Worm (Caenorhabditis elegans): ENCODE results near the gene maph-1.3.
"Not testable (repeated sequence)": the region's sequence is repeated elsewhere in the genome, so short reads cannot be mapped to it uniquely, and the experiment has no call there.

The maph-1.3 gene

DNA sequence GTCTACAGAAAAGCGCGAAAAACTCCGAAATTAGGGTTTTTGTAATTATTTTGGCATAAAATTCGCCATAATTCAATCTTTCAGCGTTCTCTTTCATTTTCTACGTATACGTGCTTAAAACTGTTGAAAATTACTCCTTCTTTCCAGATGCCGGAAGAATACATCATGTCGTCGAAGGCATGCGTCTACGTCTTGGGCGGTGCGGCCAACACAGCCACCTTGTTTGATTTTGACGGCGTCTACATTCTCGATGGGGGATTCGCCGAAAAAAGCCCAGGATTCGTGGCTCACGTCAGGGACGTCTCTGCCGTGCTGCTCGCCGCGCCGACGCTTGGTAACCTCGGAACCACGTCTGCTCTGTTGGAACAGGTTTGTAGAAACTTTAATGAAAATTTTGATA, at the start of gene maph-1.3:
Gene maph-1.3, plus strand, starts transcription at position 148 of the 400 bp plus-strand sequence.
- not testable (repeated sequence) for TF ChIP-seq him-1, dao-5, W03F9.2 (tag; optimal IDR thresholded peaks at IDR 0.05)

DNA sequence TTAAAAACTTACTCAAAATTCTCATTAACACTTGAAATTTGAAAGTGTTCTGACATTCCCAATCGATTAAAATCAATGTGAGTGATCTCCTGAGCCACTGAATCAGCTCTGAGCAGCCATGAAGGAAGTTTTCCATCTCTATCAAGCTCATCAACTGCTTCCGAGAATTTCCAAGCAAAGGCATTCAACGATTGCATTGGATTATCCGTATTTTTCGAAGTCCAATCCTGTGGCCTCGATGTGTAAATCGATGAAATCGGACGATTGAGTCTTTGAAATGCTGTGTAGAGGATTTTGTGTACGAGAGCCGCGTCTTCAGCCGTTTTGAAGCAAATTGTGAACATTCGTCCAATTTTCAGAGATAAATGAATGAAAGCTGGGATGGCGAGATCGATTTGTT, 48.8 kb upstream of the maph-1.3 start:
- no peak for TF ChIP-seq W03F9.2 (tag; optimal IDR thresholded peaks at IDR 0.05)
- no peak for TF ChIP-seq dao-5 (tag; optimal IDR thresholded peaks at IDR 0.05)
- TF ChIP-seq him-1 (tag; optimal IDR thresholded peaks at IDR 0.05), result no peak

DNA sequence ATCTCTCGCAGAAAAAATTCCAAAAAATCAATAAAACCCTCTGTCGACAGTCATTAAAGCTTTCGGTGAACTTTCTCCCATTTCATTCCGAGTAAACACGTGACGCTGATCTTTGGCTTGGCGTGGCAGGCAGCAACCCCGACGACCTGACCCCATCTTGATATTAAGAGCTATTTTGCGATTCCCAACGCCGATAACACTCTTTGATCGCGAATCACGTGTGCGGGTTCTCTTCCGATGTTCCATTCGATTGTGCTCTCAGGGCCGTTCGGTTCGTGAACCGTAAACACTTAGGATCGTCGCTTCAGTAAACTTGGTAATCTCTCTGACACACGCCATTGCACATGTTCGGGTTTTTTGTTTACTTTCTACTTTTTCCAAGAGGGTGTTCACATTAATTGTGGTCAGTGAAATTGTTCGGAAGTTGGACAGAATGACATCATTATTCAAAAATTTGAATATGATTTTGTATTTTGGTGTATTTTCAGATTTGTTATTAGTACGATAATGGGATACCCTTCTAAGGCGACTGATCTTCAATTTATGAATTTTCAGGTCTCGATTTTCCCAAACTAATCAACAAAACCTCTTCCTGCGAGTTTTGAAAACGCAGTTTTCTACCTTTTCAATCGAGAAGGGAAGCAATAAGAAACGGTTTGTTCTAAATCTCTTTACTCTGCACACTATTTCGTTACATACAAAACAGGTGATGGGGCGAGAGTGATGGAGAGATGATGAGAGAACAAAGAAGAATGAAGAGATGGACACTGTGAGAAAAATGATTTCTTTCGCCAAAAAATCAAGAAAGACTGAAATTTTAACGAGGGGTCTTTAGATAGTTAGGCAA, 47.3 kb upstream of the maph-1.3 start:
- no peak for TF ChIP-seq W03F9.2 (tag; optimal IDR thresholded peaks at IDR 0.05)
- TF ChIP-seq dao-5 (tag; optimal IDR thresholded peaks at IDR 0.05), result no peak
- no peak for TF ChIP-seq him-1 (tag; optimal IDR thresholded peaks at IDR 0.05)

DNA sequence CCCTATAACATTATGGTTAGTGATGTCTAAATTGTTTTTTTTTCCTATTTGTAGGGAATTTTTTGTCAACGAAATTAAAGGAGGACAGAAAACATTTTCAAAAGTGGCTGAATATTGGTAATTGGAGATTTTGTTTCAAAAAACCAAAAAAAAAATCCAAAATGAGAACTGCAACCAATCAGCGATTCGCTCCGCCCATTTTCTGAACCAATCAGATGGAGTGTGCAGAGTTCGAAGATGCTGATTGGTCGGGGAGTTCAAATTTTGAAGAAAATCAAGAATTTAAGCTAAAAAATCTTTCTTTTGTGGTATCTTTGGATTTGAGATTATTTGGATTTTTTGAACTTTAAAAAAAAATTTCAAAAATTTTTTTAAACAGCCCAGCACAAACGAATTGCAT, 46.3 kb upstream of the maph-1.3 start:
- no peak for TF ChIP-seq dao-5 (tag; optimal IDR thresholded peaks at IDR 0.05)
- TF ChIP-seq W03F9.2 (tag; optimal IDR thresholded peaks at IDR 0.05), result no peak
- no peak for TF ChIP-seq him-1 (tag; optimal IDR thresholded peaks at IDR 0.05)

DNA sequence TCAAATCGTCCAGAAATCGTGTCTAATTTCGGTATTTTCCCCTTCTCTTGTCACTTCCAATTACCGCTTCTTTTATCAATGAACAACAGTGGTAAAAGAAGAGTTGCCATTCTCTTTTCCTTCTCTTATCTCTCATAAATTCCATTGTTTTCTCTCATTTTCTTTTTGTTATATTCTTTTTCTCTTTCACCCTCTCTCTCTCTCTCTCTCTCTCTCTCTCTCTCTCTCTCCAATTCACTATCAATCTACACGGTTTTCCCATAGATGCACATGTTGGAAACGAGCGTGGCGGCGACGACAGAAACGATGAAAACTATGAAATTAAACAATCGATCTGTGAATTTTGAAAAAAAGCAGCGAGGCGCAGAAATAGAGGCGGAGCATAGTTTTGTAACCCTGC, 45.5 kb upstream of the maph-1.3 start:
- TF ChIP-seq him-1 (tag; optimal IDR thresholded peaks at IDR 0.05) (no peak), dao-5 (tag; optimal IDR thresholded peaks at IDR 0.05) (no peak), W03F9.2 (tag; optimal IDR thresholded peaks at IDR 0.05) (no peak)

DNA sequence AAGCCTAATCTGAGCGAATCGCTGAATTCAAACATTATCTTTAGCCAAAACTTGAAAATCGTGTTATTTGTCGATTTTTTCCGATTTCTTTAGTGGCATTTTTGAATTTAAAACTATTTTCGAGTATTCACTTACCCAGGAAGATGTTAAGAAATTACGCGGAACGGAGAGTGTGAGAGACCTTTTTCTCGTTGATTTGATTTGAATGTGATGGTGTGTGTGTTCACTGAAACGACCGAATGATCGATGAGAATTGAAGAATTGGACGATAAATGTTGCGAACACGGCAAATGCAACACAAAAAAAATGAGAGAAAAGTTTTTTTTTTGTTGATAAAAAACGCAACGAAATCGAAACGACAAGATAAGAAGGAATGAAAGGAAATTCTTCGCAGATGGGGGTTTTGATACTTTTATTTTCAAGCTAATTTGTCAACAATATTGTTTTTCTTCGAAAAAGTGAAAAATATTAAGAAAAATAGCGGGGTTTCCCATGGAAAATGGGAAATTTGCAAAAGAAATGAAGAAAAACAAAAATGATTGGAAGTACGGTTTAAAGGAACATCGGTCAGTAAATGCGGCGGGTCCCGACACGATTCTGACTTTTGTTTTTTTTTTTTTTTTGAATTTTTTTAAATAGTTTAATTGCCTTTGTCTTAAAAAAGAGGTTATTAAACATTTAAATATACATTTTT, 44.3 kb upstream of the maph-1.3 start, which contains the start of gene mtm-3:
Gene mtm-3, minus strand, starts transcription at position 228 of the 694 bp plus-strand sequence.
- TF ChIP-seq W03F9.2 (tag; optimal IDR thresholded peaks at IDR 0.05) (no peak), him-1 (tag; optimal IDR thresholded peaks at IDR 0.05) (no peak), dao-5 (tag; optimal IDR thresholded peaks at IDR 0.05) (no peak)

DNA sequence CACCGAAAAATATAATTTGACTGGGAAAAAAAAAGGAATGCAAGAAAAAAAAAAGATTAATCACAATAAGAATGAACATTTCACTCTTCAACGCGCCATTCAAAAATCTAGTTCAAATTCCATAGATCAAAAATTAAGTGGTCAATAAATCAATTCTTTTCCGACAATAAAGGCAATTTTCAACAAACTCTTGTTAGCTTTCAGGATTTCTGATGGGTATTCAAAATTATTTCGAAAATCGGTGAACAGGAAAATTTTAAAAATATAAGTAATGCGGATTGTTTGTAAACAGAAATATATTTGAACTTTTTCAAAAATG, 43.8 kb upstream of the maph-1.3 start:
- TF ChIP-seq W03F9.2 (tag; optimal IDR thresholded peaks at IDR 0.05) (no peak), him-1 (tag; optimal IDR thresholded peaks at IDR 0.05) (no peak)

DNA sequence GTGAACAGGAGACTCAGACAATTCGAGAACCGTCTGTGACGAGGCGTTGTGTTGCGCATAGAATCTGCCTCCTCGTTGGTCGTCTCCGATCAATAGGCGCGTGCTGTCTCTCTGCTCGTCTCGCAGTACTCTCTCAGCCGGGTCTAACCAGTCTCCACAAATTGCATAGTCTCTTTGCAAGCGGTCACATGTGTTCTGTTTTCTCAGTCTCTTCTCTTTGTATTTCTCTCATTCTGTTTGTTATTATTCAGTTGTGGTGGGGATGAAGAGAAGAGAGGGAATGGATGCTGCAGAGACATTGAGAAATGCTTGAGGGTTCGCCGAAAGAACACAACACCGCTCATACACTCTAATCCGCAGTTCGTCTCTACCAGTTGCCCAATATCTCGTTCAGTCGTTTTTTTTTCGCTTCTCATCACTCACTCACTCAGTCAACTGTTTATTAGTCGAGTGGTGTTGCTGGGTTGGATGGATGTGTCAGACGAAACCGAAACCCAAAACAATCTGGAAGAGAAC, 43.3 kb upstream of the maph-1.3 start:
- TF ChIP-seq him-1 (tag; optimal IDR thresholded peaks at IDR 0.05) (peak; percentile 94), W03F9.2 (tag; optimal IDR thresholded peaks at IDR 0.05) (peak; percentile 80), dao-5 (tag; optimal IDR thresholded peaks at IDR 0.05) (no peak)

DNA sequence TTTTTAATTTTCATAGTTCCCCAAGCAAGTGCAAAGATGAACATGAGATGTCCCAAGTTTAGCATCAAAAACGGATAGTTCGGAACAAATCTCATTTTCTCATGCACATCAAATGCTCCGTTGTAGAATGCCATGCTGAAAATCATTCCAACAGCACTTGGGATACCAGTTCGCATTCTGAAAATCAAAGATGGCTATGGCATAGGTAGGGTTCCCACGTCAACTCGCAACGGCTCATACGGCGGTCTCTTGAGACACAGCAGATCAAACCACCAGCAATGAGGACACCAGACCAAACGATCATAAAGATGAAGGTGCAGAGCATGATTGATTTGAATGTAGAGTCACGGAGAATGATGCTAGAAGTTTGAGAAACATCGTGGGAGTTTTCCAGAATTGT, 41.6 kb upstream of the maph-1.3 start:
- TF ChIP-seq dao-5 (tag; optimal IDR thresholded peaks at IDR 0.05) (no peak), him-1 (tag; optimal IDR thresholded peaks at IDR 0.05) (no peak), W03F9.2 (tag; optimal IDR thresholded peaks at IDR 0.05) (no peak)

DNA sequence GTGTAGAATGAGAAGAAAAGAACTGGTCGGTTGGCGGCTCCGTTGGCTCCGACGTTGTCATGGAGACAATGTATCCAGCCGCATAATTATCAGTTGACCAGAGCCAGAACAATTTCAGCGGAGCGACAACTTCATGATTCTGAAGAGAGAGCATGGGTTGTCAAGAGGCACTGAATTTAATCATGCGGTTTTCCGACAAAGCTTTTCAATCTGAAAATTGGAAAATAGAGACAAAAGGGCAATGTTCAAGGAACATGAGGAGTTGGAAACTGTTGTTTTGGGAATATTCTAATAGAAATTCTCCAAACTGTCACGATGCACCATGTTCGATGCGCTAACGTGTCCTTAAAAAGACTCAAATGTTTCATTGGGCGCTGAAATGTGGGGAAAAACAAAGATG, 40.3 kb upstream of the maph-1.3 start, which contains the start of gene xbx-5:
Gene xbx-5, minus strand, starts transcription at position 56 of the 400 bp plus-strand sequence.
- TF ChIP-seq him-1 (tag; optimal IDR thresholded peaks at IDR 0.05) (no peak), dao-5 (tag; optimal IDR thresholded peaks at IDR 0.05) (no peak), W03F9.2 (tag; optimal IDR thresholded peaks at IDR 0.05) (no peak)

DNA sequence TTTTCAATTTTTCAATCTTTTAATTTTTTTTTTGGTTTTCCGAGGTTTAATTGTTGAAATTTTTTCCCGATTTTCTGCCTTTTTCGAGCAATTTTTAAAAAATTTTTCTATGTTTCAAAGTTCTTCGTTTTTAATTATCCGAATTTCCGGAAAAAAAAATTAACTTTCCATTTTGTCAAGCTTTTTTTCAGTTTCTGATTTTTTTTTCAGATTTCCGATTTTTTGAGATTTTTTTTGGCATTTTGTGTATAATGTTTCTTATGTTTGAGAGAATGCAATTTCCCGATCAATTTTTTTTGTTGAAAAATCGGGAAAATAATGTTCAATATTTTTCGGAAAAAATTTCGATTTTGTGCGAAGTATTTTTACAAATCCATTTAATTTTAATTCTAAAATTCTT, 37.8 kb upstream of the maph-1.3 start:
- no peak for TF ChIP-seq him-1 (tag; optimal IDR thresholded peaks at IDR 0.05)

DNA sequence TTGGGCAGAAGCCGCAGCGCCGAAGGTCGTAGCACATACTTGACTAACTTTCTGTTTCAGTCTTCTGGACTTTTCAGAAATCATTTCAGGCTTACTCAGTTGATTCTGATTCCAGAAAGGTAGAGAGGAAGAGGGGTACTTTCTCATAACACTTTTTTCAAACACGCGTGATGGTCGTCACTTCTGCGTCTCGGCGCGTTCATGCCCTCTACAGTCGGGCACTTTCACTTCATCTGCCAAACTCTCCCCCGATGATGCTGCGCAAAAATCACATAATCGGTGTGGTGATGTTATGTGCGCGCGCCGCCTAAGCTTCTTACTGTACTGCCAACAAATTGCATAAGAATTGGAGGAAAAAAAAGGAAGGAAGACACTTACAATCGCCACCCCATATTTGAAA, 37.1 kb upstream of the maph-1.3 start:
- TF ChIP-seq dao-5 (tag; optimal IDR thresholded peaks at IDR 0.05) (no peak), W03F9.2 (tag; optimal IDR thresholded peaks at IDR 0.05) (no peak), him-1 (tag; optimal IDR thresholded peaks at IDR 0.05) (no peak)

DNA sequence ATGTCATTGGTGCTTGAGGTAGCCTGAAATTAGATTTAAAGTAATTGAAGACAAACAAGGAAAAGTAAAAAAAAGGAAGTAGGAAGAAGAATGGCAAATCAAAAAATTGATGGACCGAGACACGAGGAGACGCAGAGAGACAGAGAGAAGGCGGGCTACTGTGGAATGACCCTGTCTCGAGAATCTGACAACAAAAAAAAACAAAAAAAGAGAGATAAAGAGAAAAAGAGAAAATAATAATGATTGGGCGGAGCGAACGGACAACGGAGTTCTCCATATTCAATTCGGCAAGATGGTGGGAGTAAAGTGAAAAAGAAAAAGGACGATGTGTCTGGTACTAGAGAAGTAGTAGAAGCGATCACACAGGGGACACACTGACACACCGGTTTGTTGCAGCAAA, 35.7 kb upstream of the maph-1.3 start, which contains the start of gene toh-1:
Gene toh-1, minus strand, starts transcription at position 23 of the 400 bp plus-strand sequence.
- no peak for TF ChIP-seq him-1 (tag; optimal IDR thresholded peaks at IDR 0.05)
- TF ChIP-seq W03F9.2 (tag; optimal IDR thresholded peaks at IDR 0.05), result no peak
- no peak for TF ChIP-seq dao-5 (tag; optimal IDR thresholded peaks at IDR 0.05)

DNA sequence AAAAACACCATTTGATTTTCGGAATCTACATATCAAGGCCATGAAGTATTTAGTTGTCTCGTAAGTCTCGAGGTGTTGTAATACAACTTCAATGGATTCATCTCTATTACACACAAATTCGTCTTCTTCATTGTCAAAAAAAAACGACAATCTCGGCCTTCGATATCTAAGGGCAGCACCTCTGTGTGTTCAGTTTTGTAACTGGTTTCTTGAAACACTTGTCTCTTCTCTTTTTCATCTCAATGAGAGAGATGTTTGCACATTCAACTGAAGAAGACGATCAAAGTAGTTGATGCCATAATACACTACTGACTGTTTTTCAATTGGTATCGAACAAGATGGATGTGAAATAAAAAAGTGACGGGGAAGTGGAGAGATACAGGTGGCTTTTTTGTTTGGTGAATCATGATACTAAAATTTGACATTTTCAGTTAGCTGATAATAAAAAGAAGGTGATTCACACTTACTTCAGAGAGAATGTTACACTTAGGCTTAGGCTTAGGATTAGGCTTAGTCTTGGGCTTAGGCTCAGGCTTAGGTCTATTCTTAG, 33.2 kb upstream of the maph-1.3 start:
- TF ChIP-seq dao-5 (tag; optimal IDR thresholded peaks at IDR 0.05) (no peak), him-1 (tag; optimal IDR thresholded peaks at IDR 0.05) (no peak), W03F9.2 (tag; optimal IDR thresholded peaks at IDR 0.05) (no peak)
